Worm (Caenorhabditis elegans) whole organism, dauer: ENCODE data around the gene F58D12.3.

Experiments
- unc-62 ChIP-seq: sonication (generic microtip); optimal IDR thresholded peaks from 2 replicates; lab custom pipeline; 2017; ENCODE audit warnings: missing biosample characterization, missing genetic modification reagents, missing genetic modification characterization

F58D12.3 gene

ce11 chrV:14098519-14098918 lies 40.9 kb downstream of the F58D12.3 start, which contains the start of the genes D1086.2 and D1086.1:
TSS of gene D1086.2 (minus strand) at chrV:14098668.
TSS of gene D1086.1 (plus strand) at chrV:14098858.
- TF ChIP-seq unc-62 (GFP tag; lab: Kevin White, UChicago) = no peak

- TF ChIP-seq unc-62 (GFP tag; lab: Kevin White, UChicago) = no peak
Observed at ce11 chrV:14100886-14101285, 43.2 kb downstream of the F58D12.3 start, which contains the start of gene D1086.12. TSS of gene D1086.12 (plus strand) at chrV:14101186.

DNA sequence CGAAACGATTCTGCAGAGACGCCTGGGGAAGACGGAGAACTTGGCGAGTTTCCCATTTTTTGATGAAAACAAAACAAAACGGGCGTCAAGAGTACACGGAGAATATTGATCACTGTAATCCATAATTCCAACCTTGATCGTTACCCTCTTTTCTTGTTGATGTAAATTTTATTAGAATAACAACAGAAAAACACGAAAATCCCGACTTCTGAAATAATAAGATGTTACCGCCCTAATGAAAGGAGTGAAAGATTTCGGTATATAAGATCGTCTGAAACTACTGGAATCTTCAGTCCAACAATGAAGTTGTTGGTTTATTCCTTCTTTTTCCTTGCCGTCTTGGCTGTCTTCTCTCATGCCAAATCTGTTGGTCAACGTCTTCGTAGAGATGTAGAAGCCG lies 46.3 kb downstream of the F58D12.3 start, which contains the start of gene D1086.9:
Gene D1086.9 (plus strand): TSS at position 301 of the 400 bp plus-strand sequence.
- no peak for TF ChIP-seq unc-62 (GFP tag; lab: Kevin White, UChicago)

DNA sequence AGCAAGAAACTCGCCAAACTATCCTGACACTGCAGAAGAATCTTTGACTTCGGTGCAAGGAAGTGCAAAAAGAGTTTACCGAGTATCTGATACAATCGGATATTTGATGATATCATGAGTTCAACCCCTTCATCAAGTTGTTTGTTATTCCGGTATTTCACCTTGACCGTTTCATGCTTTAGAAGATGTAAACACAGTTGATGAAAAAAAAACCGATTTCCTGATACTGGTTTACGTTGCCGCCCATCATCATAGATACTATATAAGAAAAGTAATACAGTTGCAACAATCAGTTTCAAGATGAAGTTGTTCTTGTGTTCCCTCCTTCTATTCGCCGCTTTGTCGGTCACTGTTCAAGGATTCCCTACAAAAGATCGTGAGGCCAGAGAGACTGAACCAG lies 49.9 kb downstream of the F58D12.3 start, which contains the start of gene H39E23.3:
Gene H39E23.3 (plus strand): TSS at position 301 of the 400 bp plus-strand sequence.
- TF ChIP-seq unc-62 (GFP tag; lab: Kevin White, UChicago) = no peak

ce11 chrV:14110042-14110441 lies 52.4 kb downstream of the F58D12.3 start, which contains the start of gene H39E23.2:
TSS of gene H39E23.2 (plus strand) at chrV:14110342.
- TF ChIP-seq unc-62 (GFP tag; lab: Kevin White, UChicago) = no peak
